Worm (Caenorhabditis elegans): ENCODE results near the gene btb-10.

DNA sequence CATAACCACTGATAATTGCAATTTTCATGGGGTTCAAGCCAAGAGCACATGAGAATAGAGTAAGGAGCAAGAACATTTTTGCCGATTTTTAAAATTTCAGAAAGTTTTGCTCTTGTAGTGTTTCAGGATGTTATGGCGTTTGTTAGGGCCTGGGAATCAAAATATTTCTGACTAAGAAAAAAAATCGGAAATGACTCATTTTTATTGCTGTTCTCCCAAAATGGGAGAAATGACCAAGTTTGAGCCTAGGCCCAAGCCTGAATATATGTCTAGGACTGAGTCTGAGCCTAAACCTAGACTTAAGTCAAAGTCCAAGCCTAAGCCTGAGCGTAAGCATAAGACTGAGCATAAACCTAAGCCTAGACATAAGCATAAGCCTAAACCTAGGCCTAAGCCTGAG is 43.8 kb upstream of the btb-10 start, which contains the start of gene T13B5.9:
- TF ChIP-seq pes-1 (GFP tag; IDR thresholded peaks at IDR 0.05) (no peak), flt-1 (GFP tag; IDR thresholded peaks at IDR 0.05) (no peak), ama-1 (optimal IDR thresholded peaks at IDR 0.05) (no peak), hnd-1 (tag; optimal IDR thresholded peaks at IDR 0.05) (no peak), hmg-4 (GFP tag; optimal IDR thresholded peaks at IDR 0.05) (no peak), ceh-36 (tag; optimal IDR thresholded peaks at IDR 0.05) (no peak), tbx-37 (GFP tag; conservative IDR thresholded peaks at IDR 0.05) (no peak), hmbx-1 (tag; optimal IDR thresholded peaks at IDR 0.05) (no peak)

Data from whole organism, early embryonic.